Fruit fly (Drosophila melanogaster) whole organism, pupa: Measurements from ENCODE around the gene CG43138.

Experiments
- CG8159 ChIP-seq: fragments of 200-800 bp; sonication (Bioruptor generic); optimal IDR thresholded peaks from 3 replicates; lab custom pipeline; 2018; ENCODE audit warnings: missing biosample characterization, mild to moderate bottlenecking, missing genetic modification characterization, moderate library complexity
- Pif1A ChIP-seq: fragments of 200-800 bp; sonication (Bioruptor generic); optimal IDR thresholded peaks from 3 replicates; lab custom pipeline; 2016; ENCODE audit warnings: missing biosample characterization, missing genetic modification characterization

DNA sequence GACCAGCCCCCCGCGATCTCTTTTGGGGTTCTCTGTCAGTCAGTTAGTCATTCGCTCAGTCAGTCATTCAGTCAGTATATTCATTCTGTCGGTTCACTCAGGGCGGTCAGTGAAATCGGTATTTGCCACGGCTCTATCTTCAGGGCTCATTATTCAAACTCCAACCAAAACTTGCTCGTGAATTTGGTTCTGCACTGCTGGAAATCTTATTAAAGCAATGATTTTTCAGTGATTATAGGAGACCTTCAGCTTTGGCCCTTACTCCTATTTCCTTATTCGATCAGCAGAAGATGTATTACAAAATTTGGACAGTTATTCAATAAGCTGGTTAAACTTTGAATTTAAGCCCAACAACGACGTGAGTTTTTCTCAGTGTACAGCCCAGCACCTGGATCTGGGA lies 1.2 kb upstream of the CG43138 start:
- TF ChIP-seq CG8159 (tag; lab: Kevin White, UChicago) (no peak), Pif1A (GFP tag; lab: Kevin White, UChicago) (no peak)
